Worm (Caenorhabditis elegans) whole organism, early embryonic: ENCODE data around the gene nol-9.
"Not testable (repeated sequence)": the region's sequence is repeated elsewhere in the genome, so short reads cannot be mapped to it uniquely, and the experiment has no call there.

Experiments used
- B0310.2 ChIP-seq: sonication (generic microtip); optimal IDR thresholded peaks from 2 replicates; lab custom pipeline; 2016; ENCODE audit warnings: mild to moderate bottlenecking, missing genetic modification characterization, missing compliant biosample characterization
- F13C5.2 ChIP-seq: sonication (generic microtip); optimal IDR thresholded peaks from 2 replicates; lab custom pipeline; 2017; ENCODE audit warnings: mild to moderate bottlenecking, missing genetic modification characterization, inconsistent platforms, missing compliant biosample characterization
- aly-1 ChIP-seq: sonication (generic microtip); optimal IDR thresholded peaks from 2 replicates; lab custom pipeline; 2016; ENCODE audit warnings: missing genetic modification characterization, missing compliant biosample characterization
- ama-1 ChIP-seq: fragments of 150-350 bp; optimal IDR thresholded peaks from 2 replicates; lab custom pipeline; 2014
- ceh-13 ChIP-seq: fragments of 200-800 bp; sonication (Bioruptor generic); optimal IDR thresholded peaks from 2 replicates; lab custom pipeline; 2018; ENCODE audit warnings: mild to moderate bottlenecking, missing genetic modification characterization, missing compliant biosample characterization
- ceh-36 ChIP-seq: sonication (generic microtip); optimal IDR thresholded peaks from 2 replicates; lab custom pipeline; 2016; ENCODE audit warnings: missing genetic modification characterization, inconsistent platforms, missing compliant biosample characterization
- ets-7 ChIP-seq: sonication (generic microtip); optimal IDR thresholded peaks from 2 replicates; lab custom pipeline; 2016; ENCODE audit warnings: missing genotype, missing genetic modification characterization, missing compliant biosample characterization
- flt-1 ChIP-seq: fragments of 200-800 bp; sonication (Bioruptor generic); IDR thresholded peaks from 2 replicates; pipeline ENCODE4 v1.3.6; 2022; ENCODE audit warnings: missing genetic modification characterization, missing compliant biosample characterization
- hmbx-1 ChIP-seq: sonication (generic microtip); optimal IDR thresholded peaks from 2 replicates; lab custom pipeline; 2016; ENCODE audit warnings: mild to moderate bottlenecking, missing genetic modification characterization, missing compliant biosample characterization
- hmg-4 ChIP-seq: fragments of 200-800 bp; sonication (Bioruptor generic); optimal IDR thresholded peaks from 2 replicates; lab custom pipeline; 2018; ENCODE audit warnings: mild to moderate bottlenecking, missing genetic modification characterization, missing compliant biosample characterization
- hnd-1 ChIP-seq: sonication (generic microtip); optimal IDR thresholded peaks from 2 replicates; lab custom pipeline; 2016; ENCODE audit warnings: missing genetic modification characterization, missing compliant biosample characterization
- pes-1 ChIP-seq: fragments of 200-800 bp; sonication (Bioruptor generic); IDR thresholded peaks from 2 replicates; pipeline ENCODE4 v1.3.6; 2022; ENCODE audit warnings: missing genetic modification reagents, missing genetic modification characterization, missing compliant biosample characterization
- scrt-1 ChIP-seq: fragments of 200-800 bp; sonication (Bioruptor generic); IDR thresholded peaks from 2 replicates; pipeline ENCODE4 v1.3.6; 2022; ENCODE audit warnings: missing genetic modification characterization, missing compliant biosample characterization
- sea-1 ChIP-seq: fragments of 200-800 bp; sonication (Bioruptor generic); conservative IDR thresholded peaks from 2 replicates; pipeline ENCODE4 v1.3.6; 2022; ENCODE audit warnings: missing genetic modification characterization, missing compliant biosample characterization
- tbx-11 ChIP-seq: fragments of 200-800 bp; sonication (Bioruptor generic); IDR thresholded peaks from 2 replicates; pipeline ENCODE4 v1.3.6; 2022; ENCODE audit warnings: missing genetic modification characterization, missing compliant biosample characterization
- tbx-37 ChIP-seq: fragments of 200-800 bp; sonication (Bioruptor generic); conservative IDR thresholded peaks from 2 replicates; pipeline ENCODE4 v1.3.6; 2022; ENCODE audit warnings: missing genetic modification reagents, missing genetic modification characterization, missing compliant biosample characterization
- tra-4 ChIP-seq: sonication (generic microtip); optimal IDR thresholded peaks from 2 replicates; lab custom pipeline; 2017; ENCODE audit warnings: missing genetic modification characterization, missing compliant biosample characterization

nol-9 gene

ce11 chrIV:13455200-13455599, 32.9 kb downstream of the nol-9 start, which contains the start of gene Y38H8A.7:
Gene Y38H8A.7, plus strand, starts transcription at chrIV:13455500.
- TF ChIP-seq ceh-13 (GFP tag; lab: Kevin White, UChicago); ama-1 (lab: Kevin White, UChicago); B0310.2 (tag; lab: Kevin White, UChicago): not testable (repeated sequence)

DNA sequence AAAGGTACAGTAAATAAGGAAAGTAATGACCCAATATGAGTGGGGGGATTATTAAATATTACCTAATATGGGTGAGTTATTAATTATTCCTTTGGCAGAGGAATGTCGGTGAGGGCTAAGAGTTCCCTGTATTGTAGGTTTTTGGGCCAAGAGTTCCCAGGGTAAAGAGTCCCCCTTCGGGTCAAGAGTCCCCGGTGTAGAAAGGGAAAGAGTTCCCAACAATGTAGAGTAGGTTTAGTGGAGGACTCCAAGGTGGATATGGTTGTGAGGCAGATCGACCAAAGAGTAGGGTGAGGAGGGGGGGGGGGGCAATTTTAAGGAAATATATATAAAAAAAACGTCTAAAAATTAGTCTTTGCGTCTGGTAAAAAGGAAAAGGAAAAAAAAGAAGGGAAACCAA, 34.6 kb downstream of the nol-9 start:
- TF ChIP-seq hmg-4 (GFP tag; lab: Kevin White, UChicago) (no peak), ceh-13 (GFP tag; lab: Kevin White, UChicago) (no peak), sea-1 (GFP tag; lab: Robert Waterston, UW) (no peak), tra-4 (tag; lab: Kevin White, UChicago) (no peak), B0310.2 (tag; lab: Kevin White, UChicago) (no peak), ets-7 (tag; lab: Kevin White, UChicago) (no peak), scrt-1 (no peak), aly-1 (tag; lab: Kevin White, UChicago) (no peak), ama-1 (lab: Kevin White, UChicago) (no peak), flt-1 (GFP tag; lab: Robert Waterston, UW) (no peak), tbx-37 (GFP tag; lab: Robert Waterston, UW) (no peak), hmbx-1 (no peak), pes-1 (no peak), tbx-11 (GFP tag; lab: Robert Waterston, UW) (no peak), F13C5.2 (tag; lab: Kevin White, UChicago) (no peak), ceh-36 (tag; lab: Kevin White, UChicago) (no peak), hnd-1 (no peak)

DNA sequence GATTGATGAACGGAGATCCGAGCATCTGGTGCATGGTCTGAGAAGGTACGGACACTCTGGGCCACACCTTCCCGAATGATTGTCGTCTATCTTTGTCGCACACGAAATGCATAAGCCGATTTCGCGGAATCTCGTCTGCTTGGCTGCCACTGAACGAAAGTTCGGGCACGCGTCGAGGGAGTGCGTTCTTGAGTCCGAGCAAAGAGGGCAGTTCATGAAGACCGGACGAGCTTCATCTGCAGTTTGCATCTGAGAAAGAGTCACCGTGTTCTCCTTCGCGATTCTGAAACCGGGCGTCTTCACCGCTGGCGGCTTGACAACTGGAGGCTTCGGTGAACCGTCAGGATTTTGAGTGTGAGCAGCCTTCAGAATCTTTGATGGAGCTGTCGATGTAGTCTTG, 35.9 kb downstream of the nol-9 start:
- TF ChIP-seq scrt-1 (0 out of 2 replicates have a peak, but pooled peaks have one; percentile 5), B0310.2 (tag; lab: Kevin White, UChicago) (no peak)

ce11 chrIV:13460876-13461275, 38.6 kb downstream of the nol-9 start, which contains the start of gene Y38H8A.12:
Gene Y38H8A.12, minus strand, starts transcription at chrIV:13460976.
- TF ChIP-seq scrt-1, result no peak
- no peak for TF ChIP-seq hnd-1
- no peak for TF ChIP-seq aly-1 (tag; lab: Kevin White, UChicago)
- no peak for TF ChIP-seq hmbx-1
- TF ChIP-seq F13C5.2 (tag; lab: Kevin White, UChicago), result no peak
- TF ChIP-seq ets-7 (tag; lab: Kevin White, UChicago), result no peak
- TF ChIP-seq flt-1 (GFP tag; lab: Robert Waterston, UW), result no peak
- no peak for TF ChIP-seq sea-1 (GFP tag; lab: Robert Waterston, UW)
- TF ChIP-seq ceh-36 (tag; lab: Kevin White, UChicago), result no peak
- no peak for TF ChIP-seq B0310.2 (tag; lab: Kevin White, UChicago)
- TF ChIP-seq tbx-11 (GFP tag; lab: Robert Waterston, UW), result no peak
- TF ChIP-seq hmg-4 (GFP tag; lab: Kevin White, UChicago), result no peak
- TF ChIP-seq ceh-13 (GFP tag; lab: Kevin White, UChicago), result no peak
- no peak for TF ChIP-seq tbx-37 (GFP tag; lab: Robert Waterston, UW)

- TF ChIP-seq pes-1 (peak; percentile 66; the same call in 1 of the 2 replicates), flt-1 (GFP tag; lab: Robert Waterston, UW) (peak; percentile 62; the same call in 1 of the 2 replicates)
These were observed 41.6 kb downstream of the nol-9 start for ce11 chrIV:13463889-13464288.

- TF ChIP-seq ceh-13 (GFP tag; lab: Kevin White, UChicago), result no peak
- TF ChIP-seq scrt-1, result no peak
- TF ChIP-seq aly-1 (tag; lab: Kevin White, UChicago), result no peak
- TF ChIP-seq hnd-1, result no peak
- TF ChIP-seq B0310.2 (tag; lab: Kevin White, UChicago), result no peak
- no peak for TF ChIP-seq tbx-11 (GFP tag; lab: Robert Waterston, UW)
- no peak for TF ChIP-seq ceh-36 (tag; lab: Kevin White, UChicago)
- TF ChIP-seq tra-4 (tag; lab: Kevin White, UChicago), result no peak
- TF ChIP-seq pes-1, result no peak
- no peak for TF ChIP-seq sea-1 (GFP tag; lab: Robert Waterston, UW)
- TF ChIP-seq ets-7 (tag; lab: Kevin White, UChicago), result no peak
- no peak for TF ChIP-seq hmbx-1
- TF ChIP-seq flt-1 (GFP tag; lab: Robert Waterston, UW), result no peak
- TF ChIP-seq tbx-37 (GFP tag; lab: Robert Waterston, UW), result no peak
- no peak for TF ChIP-seq F13C5.2 (tag; lab: Kevin White, UChicago)
- TF ChIP-seq hmg-4 (GFP tag; lab: Kevin White, UChicago), result no peak
These were observed 43.5 kb downstream of the nol-9 start, which contains the start of gene fezf-1 for ce11 chrIV:13465797-13466196. Gene fezf-1, plus strand, starts transcription at chrIV:13466097.

- TF ChIP-seq tbx-11 (GFP tag; lab: Robert Waterston, UW) (no peak), ama-1 (lab: Kevin White, UChicago) (no peak), tbx-37 (GFP tag; lab: Robert Waterston, UW) (no peak), hnd-1 (no peak), hmbx-1 (no peak), scrt-1 (no peak), pes-1 (no peak), tra-4 (tag; lab: Kevin White, UChicago) (no peak)
These were observed 49.7 kb downstream of the nol-9 start, which contains the start of the genes ttbk-8.1 and Y38H8A.4 for ce11 chrIV:13472011-13472410. Gene ttbk-8.1, plus strand, starts transcription at chrIV:13472311. Gene Y38H8A.4, minus strand, starts transcription at chrIV:13472376.

DNA sequence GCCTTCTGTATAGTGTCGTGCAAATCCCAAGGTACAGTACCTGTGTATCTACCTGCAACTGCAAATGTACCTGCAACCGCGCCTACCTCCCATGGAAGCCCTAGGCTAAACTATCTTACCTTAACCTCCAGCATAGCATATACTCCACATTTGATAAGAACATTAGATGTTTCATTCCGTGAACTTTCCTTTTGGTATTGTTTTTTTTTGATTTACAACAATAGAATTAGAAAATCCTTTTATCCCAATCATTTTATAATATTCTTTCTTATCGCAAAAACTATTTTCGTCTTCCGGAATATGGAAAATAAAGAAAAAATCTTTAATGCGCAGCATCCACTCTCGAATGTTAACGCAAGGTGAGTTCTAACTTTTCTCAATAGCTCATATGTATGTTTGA, 51.8 kb downstream of the nol-9 start, which contains the start of gene Y38H8A.2:
TSS of gene Y38H8A.2 (plus strand) at position 301 of the 400 bp plus-strand sequence.
- TF ChIP-seq ceh-36 (tag; lab: Kevin White, UChicago) (no peak), F13C5.2 (tag; lab: Kevin White, UChicago) (no peak), sea-1 (GFP tag; lab: Robert Waterston, UW) (no peak), tbx-37 (GFP tag; lab: Robert Waterston, UW) (no peak), B0310.2 (tag; lab: Kevin White, UChicago) (no peak), aly-1 (tag; lab: Kevin White, UChicago) (no peak), pes-1 (no peak), flt-1 (GFP tag; lab: Robert Waterston, UW) (no peak), ama-1 (lab: Kevin White, UChicago) (no peak)
